Worm (Caenorhabditis elegans) whole organism, L4 larva: ENCODE data around the gene ostb-1.

Source experiments
- aly-2 ChIP-seq: sonication (generic microtip); optimal IDR thresholded peaks from 2 replicates; lab custom pipeline; 2018; ENCODE audit warnings: missing biosample characterization, missing genetic modification characterization
- nhr-76 ChIP-seq: fragments of 150-350 bp; optimal IDR thresholded peaks from 2 replicates; lab custom pipeline; 2014; ENCODE audit warnings: missing biosample characterization, missing genetic modification characterization
- snpc-1.2 ChIP-seq: fragments of 200-800 bp; sonication (Bioruptor generic); IDR thresholded peaks from 2 replicates; pipeline ENCODE4 v1.3.6; 2022; ENCODE audit warnings: missing genetic modification reagents, missing genetic modification characterization, missing compliant biosample characterization

- TF ChIP-seq nhr-76, result no peak
- no peak for TF ChIP-seq snpc-1.2 (GFP tag; lab: Robert Waterston, UW)
- TF ChIP-seq aly-2 (tag; lab: Kevin White, UChicago), result no peak
Observed at ce11 chrII:7900762-7901161, 36.5 kb downstream of the ostb-1 start.
